Worm (Caenorhabditis elegans): Measurements from ENCODE around the gene ccr-4.

DNA sequence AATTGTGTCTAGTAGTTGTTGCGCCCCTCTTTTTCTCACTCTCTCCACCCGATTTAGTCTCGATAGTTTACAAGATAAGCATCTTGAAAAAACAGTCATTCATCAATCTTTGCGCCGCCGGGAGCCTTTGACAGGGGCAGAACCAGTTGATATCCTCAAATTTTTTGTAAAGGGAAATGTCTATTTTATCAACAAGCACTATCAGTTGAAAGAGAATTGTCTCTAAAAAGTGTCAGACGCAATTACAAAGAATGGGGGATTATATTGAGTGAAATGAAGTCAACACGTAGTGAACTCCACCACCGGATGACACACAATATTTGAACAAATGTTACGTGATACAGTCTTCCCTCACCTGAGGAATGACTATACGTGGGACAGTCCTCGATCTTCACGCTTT, 27.2 kb upstream of the ccr-4 start:
- TF ChIP-seq ama-1 (optimal IDR thresholded peaks at IDR 0.05) (no peak), ceh-13 (GFP tag; optimal IDR thresholded peaks at IDR 0.05) (no peak), scrt-1 (GFP tag; IDR thresholded peaks at IDR 0.05) (no peak), pes-1 (GFP tag; IDR thresholded peaks at IDR 0.05) (no peak), flt-1 (GFP tag; IDR thresholded peaks at IDR 0.05) (no peak), B0310.2 (tag; optimal IDR thresholded peaks at IDR 0.05) (no peak), tbx-11 (GFP tag; IDR thresholded peaks at IDR 0.05) (no peak), tbx-37 (GFP tag; conservative IDR thresholded peaks at IDR 0.05) (no peak), hnd-1 (tag; optimal IDR thresholded peaks at IDR 0.05) (no peak)
